Worm (Caenorhabditis elegans): ENCODE measurements around the gene F17C11.12.
A peak's percentile ranks its signal among the peaks of the same experiment; 100 is the strongest.

Gene F17C11.12

DNA sequence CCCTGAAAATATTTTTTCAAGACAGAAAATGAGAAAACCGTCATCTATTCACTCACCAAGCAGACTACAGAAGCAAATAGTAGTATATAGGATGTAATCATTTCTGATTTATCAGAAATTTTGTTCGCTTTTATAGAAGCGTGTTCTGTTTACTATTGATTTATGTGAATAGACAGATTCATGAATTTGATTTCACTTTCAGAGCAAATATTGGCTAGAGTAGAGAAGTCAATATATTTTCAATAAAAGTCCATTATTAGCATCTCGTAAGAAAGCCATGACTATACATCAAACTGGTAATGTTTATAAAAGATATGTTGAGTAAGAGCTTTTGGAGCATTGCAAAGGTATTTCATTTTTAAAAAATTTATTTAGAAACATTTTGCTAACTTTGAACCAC is 5.5 kb downstream of the F17C11.12 start, which contains the start of gene scvp-1:
scvp-1 (minus strand) TSS at position 101 of the 400 bp plus-strand sequence.
- TF ChIP-seq nhr-41 (GFP tag; IDR thresholded peaks at IDR 0.05) (no peak), Y5F2A.4 (GFP tag; optimal IDR thresholded peaks at IDR 0.05) (no peak), tra-1 (GFP tag; IDR thresholded peaks at IDR 0.05) (no peak), unc-39 (tag; optimal IDR thresholded peaks at IDR 0.05) (no peak), hif-1 (tag; optimal IDR thresholded peaks at IDR 0.05) (no peak), daf-16 (GFP tag; optimal IDR thresholded peaks at IDR 0.05) (no peak), daf-16 (tag; optimal IDR thresholded peaks at IDR 0.05) (no peak)

DNA sequence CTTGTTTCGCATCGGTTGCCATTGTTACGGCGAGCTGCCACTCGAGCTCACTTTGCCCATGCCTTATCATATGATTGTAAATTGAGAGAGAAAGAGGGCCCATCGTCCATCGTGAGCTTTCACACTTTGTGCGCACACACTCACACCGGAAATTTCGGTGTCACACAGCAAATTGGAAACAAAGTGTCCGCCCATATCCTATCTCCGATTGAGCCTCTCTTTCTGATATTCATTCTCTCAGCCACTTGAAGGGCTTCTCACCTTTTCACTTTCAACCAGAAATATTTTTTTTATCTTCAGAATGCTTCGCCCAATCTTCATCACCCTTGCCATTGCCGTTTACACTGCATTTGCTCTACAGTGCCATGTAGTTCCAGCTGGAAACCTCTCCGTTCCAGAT is 7.2 kb downstream of the F17C11.12 start, which contains the start of gene F58B4.3:
F58B4.3 (plus strand) TSS at position 301 of the 400 bp plus-strand sequence.
- TF ChIP-seq spr-3 (GFP tag; optimal IDR thresholded peaks at IDR 0.05) (no peak), F44E2.7 (GFP tag; IDR thresholded peaks at IDR 0.05) (no peak), ztf-11 (tag; optimal IDR thresholded peaks at IDR 0.05) (no peak), zip-2 (tag; optimal IDR thresholded peaks at IDR 0.05) (no peak), fkh-10 (GFP tag; optimal IDR thresholded peaks at IDR 0.05) (no peak), Y48G9A.11 (GFP tag; IDR thresholded peaks at IDR 0.05) (no peak), hmg-1.1 (GFP tag; IDR thresholded peaks at IDR 0.05) (no peak), ZK337.2 (GFP tag; IDR thresholded peaks at IDR 0.05) (no peak), fos-1 (tag; optimal IDR thresholded peaks at IDR 0.05) (no peak), nhr-28 (tag; optimal IDR thresholded peaks at IDR 0.05) (no peak), nhr-10 (tag; optimal IDR thresholded peaks at IDR 0.05) (no peak), daf-8 (GFP tag; IDR thresholded peaks at IDR 0.05) (no peak), lin-1 (GFP tag; IDR thresholded peaks at IDR 0.05) (no peak)

DNA sequence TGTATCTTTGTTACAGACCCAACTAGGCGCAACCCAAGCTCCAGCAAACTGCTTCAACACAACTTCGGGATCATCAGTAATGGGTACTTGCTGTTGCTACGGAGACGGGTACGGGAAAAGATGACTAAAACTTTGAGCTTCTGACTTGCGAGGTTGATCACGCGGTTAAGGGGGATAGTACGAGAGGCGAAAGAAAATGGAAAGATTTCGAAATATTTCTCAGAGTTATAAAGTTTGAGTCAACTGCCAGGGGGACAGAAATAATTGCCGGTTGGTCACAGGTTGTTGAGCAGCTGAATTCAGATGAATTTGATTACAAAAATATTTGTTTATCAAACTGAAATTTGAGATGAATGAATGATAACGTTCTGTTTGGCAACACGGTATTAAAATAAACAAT is 11.1 kb downstream of the F17C11.12 start:
- TF ChIP-seq nhr-48 (tag; optimal IDR thresholded peaks at IDR 0.05), result no peak
- TF ChIP-seq cey-2 (tag; optimal IDR thresholded peaks at IDR 0.05; ENCODE audit: borderline replicate concordance, insufficient read depth), result no peak
- TF ChIP-seq madf-5 (GFP tag; IDR thresholded peaks at IDR 0.05), result no peak
- no peak for TF ChIP-seq duxl-1 (tag; optimal IDR thresholded peaks at IDR 0.05; ENCODE audit: poor library complexity)
- TF ChIP-seq lim-7 (GFP tag; IDR thresholded peaks at IDR 0.05), result no peak
- no peak for TF ChIP-seq snpc-4 (tag; optimal IDR thresholded peaks at IDR 0.05)
- no peak for TF ChIP-seq daf-19 (GFP tag; conservative IDR thresholded peaks at IDR 0.05)
- TF ChIP-seq php-3 (GFP tag; IDR thresholded peaks at IDR 0.05), result no peak
- TF ChIP-seq dpl-1 (GFP tag; optimal IDR thresholded peaks at IDR 0.05), result no peak
- TF ChIP-seq pqm-1 (tag; optimal IDR thresholded peaks at IDR 0.05), result no peak
- no peak for TF ChIP-seq egl-27 (tag; optimal IDR thresholded peaks at IDR 0.05)
- TF ChIP-seq fkh-10 (GFP tag; optimal IDR thresholded peaks at IDR 0.05), result no peak
- TF ChIP-seq Y48G9A.11 (GFP tag; IDR thresholded peaks at IDR 0.05), result no peak
- TF ChIP-seq nhr-77 (tag; optimal IDR thresholded peaks at IDR 0.05), result no peak

- TF ChIP-seq pqm-1 (tag; optimal IDR thresholded peaks at IDR 0.05), result no peak
- no peak for TF ChIP-seq dve-1 (tag; optimal IDR thresholded peaks at IDR 0.05; ENCODE audit: insufficient read depth)
- no peak for TF ChIP-seq lin-29 (GFP tag; IDR thresholded peaks at IDR 0.05)
These were observed 12.0 kb downstream of the F17C11.12 start, which contains the start of gene F58B4.6 for ce11 chrV:10924731-10925130. TSS of gene F58B4.6 (plus strand) at chrV:10925031.

ce11 chrV:10923229-10923628 is 13.5 kb downstream of the F17C11.12 start, which contains the start of gene F58B4.7:
TSS of gene F58B4.7 (minus strand) at chrV:10923329.
- peak; percentile 12 for TF ChIP-seq aha-1 (tag)
- TF ChIP-seq arid-1 (GFP tag; conservative IDR thresholded peaks at IDR 0.05), result no peak

All from whole organism, L4 larva.